Worm (Caenorhabditis elegans) whole organism, young adult: ENCODE results near the gene C06A8.8.

Experiments used
- F10E7.11 ChIP-seq: sonication (generic microtip); optimal IDR thresholded peaks from 2 replicates; lab custom pipeline; 2017; ENCODE audit warnings: mild to moderate bottlenecking, missing genetic modification characterization, moderate library complexity, missing compliant biosample characterization
- F39B2.1 ChIP-seq: fragments of 200-800 bp; sonication (Bioruptor generic); IDR thresholded peaks from 2 replicates; pipeline ENCODE4 v1.3.6; 2022; ENCODE audit warnings: missing genetic modification reagents, missing genetic modification characterization, missing compliant biosample characterization
- K11D2.4 ChIP-seq: fragments of 200-800 bp; sonication (Bioruptor generic); IDR thresholded peaks from 2 replicates; pipeline ENCODE4 v1.3.6; 2022; ENCODE audit warnings: missing genetic modification reagents, missing genetic modification characterization, missing compliant biosample characterization
- Y53F4B.3 ChIP-seq: fragments of 200-800 bp; sonication (Bioruptor generic); IDR thresholded peaks from 2 replicates; pipeline ENCODE4 v1.3.6; 2022; ENCODE audit warnings: missing genetic modification reagents, missing genetic modification characterization, missing compliant biosample characterization
- Y56A3A.18 ChIP-seq: fragments of 200-800 bp; sonication (Bioruptor generic); IDR thresholded peaks from 2 replicates; pipeline ENCODE4 v1.3.6; 2022; ENCODE audit warnings: missing genetic modification reagents, missing genetic modification characterization, missing compliant biosample characterization
- aptf-2 ChIP-seq: fragments of 200-800 bp; sonication (Bioruptor generic); conservative IDR thresholded peaks from 2 replicates; pipeline ENCODE4 v1.3.6; 2022; ENCODE audit warnings: missing genetic modification reagents, missing genetic modification characterization, missing compliant biosample characterization
- atf-7 ChIP-seq: sonication (generic microtip); optimal IDR thresholded peaks from 2 replicates; lab custom pipeline; 2017; ENCODE audit warnings: mild to moderate bottlenecking, missing genetic modification characterization, missing compliant biosample characterization
- attf-5 ChIP-seq: fragments of 200-800 bp; sonication (Bioruptor generic); optimal IDR thresholded peaks from 2 replicates; lab custom pipeline; 2018; ENCODE audit warnings: mild to moderate bottlenecking, missing genetic modification characterization, missing compliant biosample characterization
- bed-2 ChIP-seq: fragments of 200-800 bp; sonication (Bioruptor generic); IDR thresholded peaks from 2 replicates; pipeline ENCODE4 v1.3.6; 2022; ENCODE audit warnings: missing genetic modification reagents, missing genetic modification characterization, missing compliant biosample characterization
- cebp-1 ChIP-seq, 2 experiments: fragments of 200-800 bp in 1 of 2; sonication (Bioruptor generic) in 1 of 2; sonication (generic microtip) in 1 of 2; IDR thresholded peaks in 1 of 2; optimal IDR thresholded peaks in 1 of 2; 2 replicates each; pipeline versions ENCODE4 v1.3.6 to Lab custom; 2017 to 2022; ENCODE audit warnings: missing compliant biosample characterization in 2 of 2, missing genetic modification characterization in 2 of 2, mild to moderate bottlenecking in 1 of 2, missing genetic modification reagents in 1 of 2, moderate library complexity in 1 of 2
- ceh-40 ChIP-seq: fragments of 200-800 bp; sonication (Bioruptor generic); IDR thresholded peaks from 2 replicates; pipeline ENCODE4 v1.3.6; 2022; ENCODE audit warnings: missing genetic modification characterization, missing compliant biosample characterization
- ceh-79 ChIP-seq: sonication (generic microtip); optimal IDR thresholded peaks from 2 replicates; lab custom pipeline; 2017; ENCODE audit warnings: mild to moderate bottlenecking, missing genetic modification characterization, missing compliant biosample characterization
- efl-1 ChIP-seq: fragments of 150-350 bp; optimal IDR thresholded peaks from 2 replicates; lab custom pipeline; 2014; ENCODE audit warnings: missing biosample characterization, missing genetic modification reagents, missing genetic modification characterization
- egl-44 ChIP-seq: fragments of 200-800 bp; sonication (Bioruptor generic); IDR thresholded peaks from 2 replicates; pipeline ENCODE4 v1.3.6; 2022; ENCODE audit warnings: missing genetic modification reagents, missing genetic modification characterization, missing compliant biosample characterization
- egrh-3 ChIP-seq: fragments of 200-800 bp; sonication (Bioruptor generic); IDR thresholded peaks from 2 replicates; pipeline ENCODE4 v1.3.6; 2022; ENCODE audit warnings: missing genetic modification reagents, missing genetic modification characterization, missing compliant biosample characterization
- hmg-1.2 ChIP-seq: fragments of 200-800 bp; sonication (Bioruptor generic); IDR thresholded peaks from 2 replicates; pipeline ENCODE4 v1.3.6; 2022; ENCODE audit warnings: missing genetic modification reagents, missing genetic modification characterization, missing compliant biosample characterization
- hrde-1 ChIP-seq: sonication (generic microtip); optimal IDR thresholded peaks from 2 replicates; lab custom pipeline; 2016; ENCODE audit warnings: missing genetic modification characterization, mild to moderate bottlenecking, missing compliant biosample characterization, moderate library complexity, missing genotype, missing genetic modification reagents, borderline replicate concordance
- hsf-1 ChIP-seq: fragments of 200-800 bp; sonication (Bioruptor generic); IDR thresholded peaks from 2 replicates; pipeline ENCODE4 v1.3.6; 2022; ENCODE audit warnings: missing genetic modification reagents, missing genetic modification characterization, missing compliant biosample characterization
- lin-26 ChIP-seq: fragments of 200-800 bp; sonication (Bioruptor generic); IDR thresholded peaks from 2 replicates; pipeline ENCODE4 v1.3.6; 2022; ENCODE audit warnings: missing genetic modification reagents, missing genetic modification characterization, missing compliant biosample characterization
- lin-40 ChIP-seq: sonication (generic microtip); optimal IDR thresholded peaks from 2 replicates; lab custom pipeline; 2016; ENCODE audit warnings: missing genetic modification characterization, mild to moderate bottlenecking, missing compliant biosample characterization, missing genotype, missing genetic modification reagents
- madf-10 ChIP-seq: sonication (generic microtip); optimal IDR thresholded peaks from 2 replicates; lab custom pipeline; 2016; ENCODE audit warnings: mild to moderate bottlenecking, missing genetic modification characterization, missing compliant biosample characterization
- madf-3 ChIP-seq: fragments of 200-800 bp; sonication (Bioruptor generic); IDR thresholded peaks from 2 replicates; pipeline ENCODE4 v1.3.6; 2022; ENCODE audit warnings: missing genetic modification reagents, missing genetic modification characterization, missing compliant biosample characterization
- mel-28 ChIP-seq: sonication (generic microtip); optimal IDR thresholded peaks from 2 replicates; lab custom pipeline; 2016; ENCODE audit warnings: borderline replicate concordance, mild to moderate bottlenecking, missing genetic modification characterization, missing compliant biosample characterization
- nfyb-1 ChIP-seq: fragments of 200-800 bp; sonication (Bioruptor generic); IDR thresholded peaks from 2 replicates; pipeline ENCODE4 v1.3.6; 2022; ENCODE audit warnings: missing genetic modification reagents, missing genetic modification characterization, missing compliant biosample characterization
- nhr-27 ChIP-seq: fragments of 200-800 bp; sonication (Bioruptor generic); optimal IDR thresholded peaks from 2 replicates; lab custom pipeline; 2018; ENCODE audit warnings: mild to moderate bottlenecking, missing genetic modification characterization, moderate library complexity, missing compliant biosample characterization
- nhr-80 ChIP-seq: sonication (generic microtip); optimal IDR thresholded peaks from 2 replicates; lab custom pipeline; 2016; ENCODE audit warnings: missing genetic modification characterization, missing compliant biosample characterization
- nhr-90 ChIP-seq: sonication (generic microtip); optimal IDR thresholded peaks from 2 replicates; lab custom pipeline; 2016; ENCODE audit warnings: missing genotype, mild to moderate bottlenecking, missing genetic modification characterization, missing compliant biosample characterization
- pha-4 ChIP-seq: fragments of 150-350 bp; sonication (generic microtip); optimal IDR thresholded peaks from 2 replicates; lab custom pipeline; 2014; ENCODE audit warnings: missing biosample characterization, missing genetic modification reagents, missing genetic modification characterization
- snpc-1.1 ChIP-seq: sonication (generic microtip); optimal IDR thresholded peaks from 2 replicates; lab custom pipeline; 2017; ENCODE audit warnings: missing genetic modification characterization, mild to moderate bottlenecking, missing compliant biosample characterization, antibody characterized with exemption, moderate library complexity, missing genotype, missing genetic modification reagents; ENCODE audit not compliant: insufficient read depth
- snpc-1.3 ChIP-seq: sonication (generic microtip); optimal IDR thresholded peaks from 2 replicates; lab custom pipeline; 2017; ENCODE audit warnings: missing genetic modification characterization, mild to moderate bottlenecking, missing compliant biosample characterization, antibody characterized with exemption, moderate library complexity, missing genotype, missing genetic modification reagents; ENCODE audit not compliant: insufficient read depth
- somi-1 ChIP-seq: fragments of 200-800 bp; sonication (Bioruptor generic); optimal IDR thresholded peaks from 2 replicates; lab custom pipeline; 2018; ENCODE audit warnings: mild to moderate bottlenecking, missing genetic modification characterization, missing compliant biosample characterization
- tbp1 ChIP-seq: fragments of 200-800 bp; sonication (Bioruptor generic); optimal IDR thresholded peaks from 2 replicates; lab custom pipeline; 2018; ENCODE audit warnings: mild to moderate bottlenecking, missing genetic modification characterization, missing compliant biosample characterization
- unc-130 ChIP-seq: sonication (generic microtip); optimal IDR thresholded peaks from 2 replicates; lab custom pipeline; 2016; ENCODE audit warnings: missing genetic modification reagents, missing genetic modification characterization, missing compliant biosample characterization
- unc-62 ChIP-seq: fragments of 150-350 bp; optimal IDR thresholded peaks from 2 replicates; lab custom pipeline; 2014; ENCODE audit warnings: missing biosample characterization, missing genetic modification reagents, missing genetic modification characterization
- xnd-1 ChIP-seq: sonication (generic microtip); optimal IDR thresholded peaks from 2 replicates; lab custom pipeline; 2016; ENCODE audit warnings: missing genotype, missing genetic modification reagents, missing genetic modification characterization, missing compliant biosample characterization
- ztf-22 ChIP-seq: fragments of 200-800 bp; sonication (Bioruptor generic); optimal IDR thresholded peaks from 2 replicates; lab custom pipeline; 2018; ENCODE audit warnings: mild to moderate bottlenecking, missing genetic modification characterization, moderate library complexity, missing compliant biosample characterization

The C06A8.8 gene

DNA sequence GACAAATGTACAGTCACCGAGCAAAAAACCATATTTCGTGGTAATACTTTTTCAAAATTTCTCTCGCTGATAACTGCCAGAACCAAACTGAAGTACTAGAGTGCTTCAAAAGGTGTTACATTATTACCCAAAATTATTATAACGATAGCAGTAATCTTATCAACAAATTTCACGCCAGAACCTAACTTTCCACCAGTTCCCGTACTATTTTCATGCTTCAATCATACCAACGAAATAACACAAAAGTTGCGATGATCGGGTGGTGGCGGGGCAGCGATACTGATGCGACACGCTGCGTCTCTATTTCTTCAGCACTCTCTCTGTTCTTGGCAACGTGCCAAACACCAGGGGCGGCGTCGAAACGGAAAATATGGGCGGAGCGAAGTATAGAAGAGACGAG is 37.1 kb upstream of the C06A8.8 start (continued):
- TF ChIP-seq bed-2: no peak
- TF ChIP-seq egrh-3: no peak
- TF ChIP-seq egl-44 (GFP tag; lab: Robert Waterston, UW): no peak
- peak; percentile 99 for TF ChIP-seq nhr-80 (tag; lab: Kevin White, UChicago)
- TF ChIP-seq lin-40 (tag; lab: Kevin White, UChicago): peak; percentile 12
- TF ChIP-seq F39B2.1: no peak
- no peak for TF ChIP-seq snpc-1.3 (tag; lab: Kevin White, UChicago)
- TF ChIP-seq Y56A3A.18: no peak
- peak; percentile 41 for TF ChIP-seq ztf-22 (GFP tag; lab: Kevin White, UChicago)
- TF ChIP-seq cebp-1 (GFP tag; IDR thresholded peaks at IDR 0.05; lab: Robert Waterston, UW): no peak
- peak; percentile 58 for TF ChIP-seq cebp-1 (tag; optimal IDR thresholded peaks at IDR 0.05; lab: Kevin White, UChicago)
- TF ChIP-seq madf-3 (GFP tag; lab: Robert Waterston, UW): no peak
- no peak for TF ChIP-seq Y53F4B.3
- TF ChIP-seq lin-26 (GFP tag; lab: Robert Waterston, UW): no peak
- no peak for TF ChIP-seq K11D2.4 (GFP tag; lab: Robert Waterston, UW)
- peak; percentile 3 for TF ChIP-seq madf-10 (tag; lab: Kevin White, UChicago)
- TF ChIP-seq mel-28 (tag; lab: Kevin White, UChicago): no peak
- peak; percentile 5 for TF ChIP-seq tbp1 (GFP tag; lab: Kevin White, UChicago)
- TF ChIP-seq atf-7 (tag; lab: Kevin White, UChicago): no peak
- TF ChIP-seq F10E7.11 (tag; lab: Kevin White, UChicago): no peak
- no peak for TF ChIP-seq hsf-1 (GFP tag; lab: Robert Waterston, UW)
- TF ChIP-seq unc-62 (GFP tag; lab: Kevin White, UChicago): no peak
- TF ChIP-seq nhr-90: no peak
- TF ChIP-seq aptf-2 (GFP tag; lab: Robert Waterston, UW): no peak
- peak; percentile 1 for TF ChIP-seq attf-5 (GFP tag; lab: Kevin White, UChicago)
- no peak for TF ChIP-seq xnd-1 (tag; lab: Kevin White, UChicago)
- TF ChIP-seq pha-4 (tag; lab: Kevin White, UChicago): peak; percentile 37
- no peak for TF ChIP-seq ceh-79 (tag; lab: Kevin White, UChicago)
- peak; percentile 87 for TF ChIP-seq hmg-1.2 (GFP tag; lab: Robert Waterston, UW)
- TF ChIP-seq nfyb-1 (GFP tag; lab: Robert Waterston, UW): no peak
- TF ChIP-seq ceh-40 (GFP tag; lab: Robert Waterston, UW): no peak

DNA sequence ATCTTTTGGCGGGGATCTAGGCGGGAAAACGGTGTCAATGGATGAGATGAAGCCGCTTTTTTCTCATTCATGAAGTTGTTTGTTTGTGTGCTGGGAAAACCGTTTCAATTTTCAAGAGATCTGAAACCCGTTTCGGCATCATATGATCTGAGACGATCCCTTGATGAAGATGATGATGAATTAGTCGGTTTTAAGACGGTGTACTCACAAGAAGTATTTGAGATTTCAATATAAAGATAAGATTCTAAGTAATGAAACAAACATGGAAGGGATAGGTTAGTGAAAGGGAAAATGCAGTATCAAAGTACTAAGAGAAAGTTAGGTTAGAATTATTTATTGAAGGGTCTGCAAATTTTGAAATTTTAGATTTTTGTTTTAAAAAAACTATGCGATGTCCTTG is 36.3 kb upstream of the C06A8.8 start:
- TF ChIP-seq snpc-1.1 (tag; lab: Kevin White, UChicago) (no peak), nhr-27 (no peak), snpc-1.3 (tag; lab: Kevin White, UChicago) (no peak), unc-130 (GFP tag; lab: Kevin White, UChicago) (no peak), nhr-80 (tag; lab: Kevin White, UChicago) (no peak), hrde-1 (tag; lab: Kevin White, UChicago) (no peak), egrh-3 (no peak)

DNA sequence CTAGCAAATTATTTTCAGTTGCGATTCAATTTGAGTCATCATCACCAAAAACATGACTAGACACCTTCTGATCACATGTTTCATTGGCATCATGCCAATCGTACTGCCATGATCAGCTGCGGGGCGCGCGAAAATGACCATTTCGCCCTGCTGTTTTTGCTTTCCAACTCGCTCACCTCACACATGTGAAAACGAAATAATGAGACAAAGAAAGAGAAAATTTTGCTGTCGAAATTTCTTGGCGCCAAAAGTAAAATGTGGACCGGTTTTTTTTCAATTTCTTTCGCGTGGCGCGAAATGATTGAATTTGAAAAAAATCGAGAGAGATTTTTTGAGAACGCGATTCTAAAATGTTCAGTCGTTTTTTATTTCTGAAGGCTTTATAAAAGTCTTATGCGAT is 35.1 kb upstream of the C06A8.8 start:
- no peak for TF ChIP-seq somi-1 (GFP tag; lab: Kevin White, UChicago)
- peak; percentile 77 for TF ChIP-seq efl-1 (GFP tag; lab: Kevin White, UChicago)
- no peak for TF ChIP-seq snpc-1.1 (tag; lab: Kevin White, UChicago)
